Worm (Caenorhabditis elegans): ENCODE data around the gene T05G5.5.
A peak's percentile ranks its signal among the peaks of the same experiment; 100 is the strongest.

Gene T05G5.5

ce11 chrIII:9765465-9765900 is 14.3 kb upstream of the T05G5.5 start (continued):
- peak; percentile 72 for TF ChIP-seq hsf-1 (GFP tag; IDR thresholded peaks at IDR 0.05)
- peak; percentile 98 for TF ChIP-seq repo-1 (tag; optimal IDR thresholded peaks at IDR 0.05)
- peak; percentile 97 for TF ChIP-seq ztf-3 (GFP tag; optimal IDR thresholded peaks at IDR 0.05)
- peak; percentile 97 for TF ChIP-seq nhr-80 (tag; optimal IDR thresholded peaks at IDR 0.05)
- TF ChIP-seq sdz-38 (tag; optimal IDR thresholded peaks at IDR 0.05): no peak
- peak; percentile 84 for TF ChIP-seq cebp-1 (GFP tag; IDR thresholded peaks at IDR 0.05)
- peak; percentile 97 for TF ChIP-seq cebp-1 (tag; optimal IDR thresholded peaks at IDR 0.05)
- no peak for TF ChIP-seq aptf-3 (GFP tag; IDR thresholded peaks at IDR 0.05)
- peak; percentile 71 for TF ChIP-seq F57A8.1 (GFP tag; optimal IDR thresholded peaks at IDR 0.05)

ce11 chrIII:9764718-9765117 is 13.5 kb upstream of the T05G5.5 start:
- TF ChIP-seq bed-1 (GFP tag; IDR thresholded peaks at IDR 0.05): 0 out of 2 replicates have a peak, but pooled peaks have one; percentile 60
- no peak for TF ChIP-seq ztf-6 (GFP tag; IDR thresholded peaks at IDR 0.05)
- TF ChIP-seq mcd-1 (GFP tag; IDR thresholded peaks at IDR 0.05): peak; percentile 22; the same call in 1 of the 2 replicates
- TF ChIP-seq F33H1.4 (GFP tag; IDR thresholded peaks at IDR 0.05): 0 out of 2 replicates have a peak, but pooled peaks have one; percentile 12
- peak; percentile 63; the same call in 1 of the 2 replicates for TF ChIP-seq zfh-2 (GFP tag; conservative IDR thresholded peaks at IDR 0.05)
- no peak for TF ChIP-seq tbp1 (GFP tag; optimal IDR thresholded peaks at IDR 0.05)

ce11 chrIII:9762093-9762748 is 11.0 kb upstream of the T05G5.5 start, which contains the start of gene gcc-2:
Gene gcc-2 (minus strand): TSS chrIII:9762143.
- TF ChIP-seq lin-54 (GFP tag; optimal IDR thresholded peaks at IDR 0.05) (peak; percentile 3), madf-6 (GFP tag; IDR thresholded peaks at IDR 0.05) (peak; percentile 76), xnd-1 (tag; optimal IDR thresholded peaks at IDR 0.05) (peak; percentile 64), F33H1.4 (GFP tag; IDR thresholded peaks at IDR 0.05) (peak; percentile 81), efl-1 (GFP tag; optimal IDR thresholded peaks at IDR 0.05) (peak; percentile 16), lsl-1 (GFP tag; optimal IDR thresholded peaks at IDR 0.05) (peak; percentile 79), snpc-3.4 (tag; optimal IDR thresholded peaks at IDR 0.05) (peak; percentile 34), snpc-1.1 (tag; optimal IDR thresholded peaks at IDR 0.05; ENCODE audit: insufficient read depth) (no peak), madf-8 (GFP tag; conservative IDR thresholded peaks at IDR 0.05) (peak; percentile 50), atf-7 (tag; optimal IDR thresholded peaks at IDR 0.05) (no peak)

- peak; percentile 35; the same call in 1 of the 2 replicates for TF ChIP-seq Y95B8A.8 (GFP tag; IDR thresholded peaks at IDR 0.05)
- TF ChIP-seq ztf-25 (GFP tag; IDR thresholded peaks at IDR 0.05): 0 out of 2 replicates have a peak, but pooled peaks have one; percentile 36
- no peak for TF ChIP-seq nhr-179 (tag; optimal IDR thresholded peaks at IDR 0.05)
- no peak for TF ChIP-seq ekl-4 (GFP tag; IDR thresholded peaks at IDR 0.05)
- TF ChIP-seq aptf-3 (GFP tag; IDR thresholded peaks at IDR 0.05): no peak
- TF ChIP-seq rpc-1 (optimal IDR thresholded peaks at IDR 0.05): no peak
- TF ChIP-seq rpc-1 (tag; optimal IDR thresholded peaks at IDR 0.05): no peak
- no peak for TF ChIP-seq Y79H2A.3 (GFP tag; conservative IDR thresholded peaks at IDR 0.05)
- TF ChIP-seq let-607 (tag; optimal IDR thresholded peaks at IDR 0.05): no peak
- TF ChIP-seq attf-5 (GFP tag; optimal IDR thresholded peaks at IDR 0.05): no peak
- no peak for TF ChIP-seq ztf-6 (GFP tag; IDR thresholded peaks at IDR 0.05)
- TF ChIP-seq attf-3 (GFP tag; conservative IDR thresholded peaks at IDR 0.05): no peak
- TF ChIP-seq Y53G8AR.9 (GFP tag; conservative IDR thresholded peaks at IDR 0.05): 0 out of 2 replicates have a peak, but pooled peaks have one; percentile 18
- TF ChIP-seq madf-3 (GFP tag; IDR thresholded peaks at IDR 0.05): peak; percentile 44; the same call in 1 of the 2 replicates
- TF ChIP-seq lsy-27 (tag; optimal IDR thresholded peaks at IDR 0.05; ENCODE audit: borderline replicate concordance, insufficient read depth): no peak
- TF ChIP-seq lin-26 (GFP tag; IDR thresholded peaks at IDR 0.05): peak; percentile 38; the same call in 1 of the 2 replicates
- no peak for TF ChIP-seq F10E7.11 (tag; optimal IDR thresholded peaks at IDR 0.05)
- no peak for TF ChIP-seq ets-4 (GFP tag; optimal IDR thresholded peaks at IDR 0.05)
- TF ChIP-seq D2030.7 (GFP tag; IDR thresholded peaks at IDR 0.05): no peak
- no peak for TF ChIP-seq lin-54 (GFP tag; optimal IDR thresholded peaks at IDR 0.05)
- no peak for TF ChIP-seq egl-44 (GFP tag; IDR thresholded peaks at IDR 0.05)
- no peak for TF ChIP-seq nhr-120 (GFP tag; IDR thresholded peaks at IDR 0.05)
- TF ChIP-seq sdz-38 (tag; optimal IDR thresholded peaks at IDR 0.05): no peak
Measured at ce11 chrIII:9760184-9760583, 9.0 kb upstream of the T05G5.5 start.
